Worm (Caenorhabditis elegans) whole organism, L3 larva: ENCODE measurements around the gene math-44.
"Not testable (repeated sequence)": the region's sequence is repeated elsewhere in the genome, so short reads cannot be mapped to it uniquely, and the experiment has no call there.

Experiments used
- aly-2 ChIP-seq: fragments of 150-350 bp; optimal IDR thresholded peaks from 2 replicates; lab custom pipeline; 2014; ENCODE audit warnings: missing biosample characterization, missing genetic modification characterization
- ceh-16 ChIP-seq: sonication (generic microtip); optimal IDR thresholded peaks from 2 replicates; lab custom pipeline; 2017; ENCODE audit warnings: missing biosample characterization, missing genetic modification characterization
- ceh-28 ChIP-seq: fragments of 150-350 bp; optimal IDR thresholded peaks from 2 replicates; lab custom pipeline; 2014; ENCODE audit warnings: missing biosample characterization, missing genetic modification reagents, missing genetic modification characterization
- ceh-82 ChIP-seq: fragments of 150-350 bp; optimal IDR thresholded peaks from 2 replicates; lab custom pipeline; 2014; ENCODE audit warnings: missing biosample characterization, missing genetic modification characterization
- egl-5 ChIP-seq: fragments of 150-350 bp; optimal IDR thresholded peaks from 2 replicates; lab custom pipeline; 2017; ENCODE audit warnings: missing biosample characterization, missing genetic modification reagents, missing genetic modification characterization, inconsistent platforms
- elt-1 ChIP-seq: fragments of 150-350 bp; optimal IDR thresholded peaks from 2 replicates; lab custom pipeline; 2014; ENCODE audit warnings: missing biosample characterization, missing genetic modification characterization
- elt-3 ChIP-seq, 3 experiments: fragments of 150-350 bp in 1 of 3; sonication (generic microtip) in 2 of 3; optimal IDR thresholded peaks; 2 replicates in 2 of 3; 4 replicates in 1 of 3; lab custom pipeline; 2014 to 2017; ENCODE audit warnings: missing biosample characterization in 3 of 3, missing genetic modification characterization in 3 of 3
- fkh-10 ChIP-seq: sonication (generic microtip); optimal IDR thresholded peaks from 2 replicates; lab custom pipeline; 2017; ENCODE audit warnings: missing biosample characterization, missing genetic modification reagents, missing genetic modification characterization
- fkh-2 ChIP-seq: fragments of 150-350 bp; optimal IDR thresholded peaks from 2 replicates; lab custom pipeline; 2014; ENCODE audit warnings: missing biosample characterization, missing genetic modification reagents, missing genetic modification characterization
- fos-1 ChIP-seq: fragments of 150-350 bp; optimal IDR thresholded peaks from 2 replicates; lab custom pipeline; 2014; ENCODE audit warnings: missing biosample characterization, missing genetic modification characterization
- lin-39 ChIP-seq: fragments of 150-350 bp; optimal IDR thresholded peaks from 2 replicates; lab custom pipeline; 2018; ENCODE audit warnings: missing biosample characterization, missing genetic modification reagents, missing genetic modification characterization
- lsy-12 ChIP-seq: sonication (generic microtip); optimal IDR thresholded peaks from 2 replicates; lab custom pipeline; 2016; ENCODE audit warnings: mild to moderate bottlenecking, missing genetic modification characterization, missing compliant biosample characterization
- mdl-1 ChIP-seq: fragments of 150-350 bp; optimal IDR thresholded peaks from 2 replicates; lab custom pipeline; 2014; ENCODE audit warnings: missing biosample characterization, missing genetic modification characterization
- nhr-12 ChIP-seq: fragments of 150-350 bp; optimal IDR thresholded peaks from 2 replicates; lab custom pipeline; 2014; ENCODE audit warnings: missing biosample characterization, missing genetic modification characterization
- nhr-23 ChIP-seq: fragments of 150-350 bp; optimal IDR thresholded peaks from 2 replicates; lab custom pipeline; 2014; ENCODE audit warnings: missing biosample characterization, missing genetic modification reagents, missing genetic modification characterization
- nhr-237 ChIP-seq: fragments of 150-350 bp; optimal IDR thresholded peaks from 2 replicates; lab custom pipeline; 2014; ENCODE audit warnings: missing biosample characterization, missing genetic modification characterization
- nhr-28 ChIP-seq: fragments of 150-350 bp; optimal IDR thresholded peaks from 2 replicates; lab custom pipeline; 2014; ENCODE audit warnings: missing biosample characterization, missing genetic modification characterization
- nhr-76 ChIP-seq: fragments of 150-350 bp; sonication (generic microtip); optimal IDR thresholded peaks from 5 replicates; lab custom pipeline; 2014; ENCODE audit warnings: missing biosample characterization, missing genetic modification characterization
- sea-2 ChIP-seq: fragments of 150-350 bp; sonication (generic microtip); optimal IDR thresholded peaks from 4 replicates; lab custom pipeline; 2014; ENCODE audit warnings: missing biosample characterization, missing genetic modification reagents, missing genetic modification characterization
- tbx-2 ChIP-seq: sonication (generic microtip); optimal IDR thresholded peaks from 2 replicates; lab custom pipeline; 2016; ENCODE audit warnings: mild to moderate bottlenecking, missing genetic modification characterization, missing compliant biosample characterization
- unc-39 ChIP-seq: sonication (generic microtip); optimal IDR thresholded peaks from 4 replicates; lab custom pipeline; 2017; ENCODE audit warnings: missing biosample characterization, missing genetic modification characterization
- unc-62 ChIP-seq: fragments of 150-350 bp; sonication (generic microtip); optimal IDR thresholded peaks from 4 replicates; lab custom pipeline; 2014; ENCODE audit warnings: missing biosample characterization, missing genetic modification reagents, missing genetic modification characterization

The math-44 gene

ce11 chrII:2032282-2032681 lies 43.2 kb downstream of the math-44 start, which contains the start of gene btb-4:
TSS of gene btb-4 (plus strand) at chrII:2032316.
- not testable (repeated sequence) for TF ChIP-seq egl-5; fkh-10 (GFP tag; lab: Kevin White, UChicago); elt-1

- TF ChIP-seq fkh-10 (GFP tag; lab: Kevin White, UChicago) (no peak), ceh-28 (tag; lab: Kevin White, UChicago) (no peak), sea-2 (GFP tag; lab: Kevin White, UChicago) (no peak), fos-1 (tag; lab: Kevin White, UChicago) (no peak), lin-39 (no peak), fkh-2 (no peak), elt-1 (no peak), nhr-23 (tag; lab: Kevin White, UChicago) (no peak), unc-39 (no peak), lsy-12 (no peak), tbx-2 (tag; lab: Kevin White, UChicago) (no peak), elt-3 (tag; optimal IDR thresholded peaks at IDR 0.05; lab: Kevin White, UChicago) (no peak), unc-62 (GFP tag; lab: Kevin White, UChicago) (no peak), ceh-16 (no peak)
Measured at ce11 chrII:2033286-2033685, 44.2 kb downstream of the math-44 start, which contains the start of gene F59H6.14. TSS of gene F59H6.14 (plus strand) at chrII:2033586.

ce11 chrII:2039288-2039687 lies 50.2 kb downstream of the math-44 start, which contains the start of gene bath-19:
TSS of gene bath-19 (minus strand) at chrII:2039388.
- TF ChIP-seq nhr-12: no peak
- no peak for TF ChIP-seq fkh-10 (GFP tag; lab: Kevin White, UChicago)
- TF ChIP-seq aly-2: no peak
- no peak for TF ChIP-seq mdl-1 (tag; lab: Kevin White, UChicago)
- TF ChIP-seq elt-1: no peak
- no peak for TF ChIP-seq nhr-76
- no peak for TF ChIP-seq nhr-237 (tag; lab: Kevin White, UChicago)
- no peak for TF ChIP-seq tbx-2 (tag; lab: Kevin White, UChicago)
- TF ChIP-seq fkh-2: no peak
- TF ChIP-seq nhr-28 (tag; lab: Kevin White, UChicago): no peak
- TF ChIP-seq ceh-82 (tag; lab: Kevin White, UChicago): no peak
- TF ChIP-seq, all 47 proteins: peak for 0
